ENCODE assay signal across 4 worm cellular contexts in the genomic region with DNA sequence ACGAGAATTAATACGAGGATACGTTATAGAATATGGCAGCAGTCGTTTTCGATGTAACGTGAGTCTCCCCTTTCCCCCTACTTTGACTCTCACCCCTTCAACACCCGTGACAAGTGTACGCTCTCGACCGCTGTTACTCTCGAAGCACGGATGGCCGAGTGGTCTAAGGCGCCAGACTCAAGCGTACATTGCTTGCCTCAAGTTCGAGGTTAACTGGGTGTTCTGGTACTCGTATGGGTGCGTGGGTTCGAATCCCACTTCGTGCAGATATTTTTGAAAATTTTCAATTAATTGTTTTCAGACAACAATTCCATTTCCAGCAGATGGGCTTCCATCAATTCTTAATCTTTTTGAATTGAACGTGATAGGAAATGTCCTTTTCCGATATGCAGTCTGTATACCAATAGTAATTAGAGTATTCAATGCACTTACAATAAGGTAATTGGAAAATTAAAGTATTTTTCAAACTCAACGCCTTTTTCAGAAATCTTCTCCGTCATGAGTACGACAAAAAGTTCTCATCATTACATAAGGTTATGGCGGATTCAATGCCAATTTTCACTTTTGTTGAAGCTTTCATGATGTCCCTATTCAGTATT.
TF ChIP-seq lines count a peak whose summit lies in the region.

No protein-coding gene starts in this region.

TF ChIP-seq in whole organism, L2 larva, 48 proteins besides CTCF, POLR2A, EP300 and RAD21 (continues in another document):
- TF ChIP-seq nhr-12 (tag; optimal IDR thresholded peaks at IDR 0.05; lab: Kevin White, UChicago) (no peak), ztf-1 (GFP tag; conservative IDR thresholded peaks at IDR 0.05; lab: Robert Waterston, UW) (no peak), nhr-6 (tag; optimal IDR thresholded peaks at IDR 0.05; lab: Kevin White, UChicago) (no peak), nhr-237 (tag; optimal IDR thresholded peaks at IDR 0.05; lab: Kevin White, UChicago) (no peak), zag-1 (tag; optimal IDR thresholded peaks at IDR 0.05; lab: Kevin White, UChicago) (no peak), ceh-82 (tag; optimal IDR thresholded peaks at IDR 0.05; lab: Kevin White, UChicago) (no peak), mbf-1 (tag; optimal IDR thresholded peaks at IDR 0.05; lab: Kevin White, UChicago) (no peak), Y55F3AM.14 (GFP tag; optimal IDR thresholded peaks at IDR 0.05; lab: Kevin White, UChicago) (peak; percentile 61), crh-2 (tag; optimal IDR thresholded peaks at IDR 0.05; lab: Kevin White, UChicago) (peak; percentile 51), ztf-4 (tag; optimal IDR thresholded peaks at IDR 0.05; lab: Kevin White, UChicago) (peak; percentile 47), sma-9 (GFP tag; optimal IDR thresholded peaks at IDR 0.05; lab: Kevin White, UChicago) (peak; percentile 66), sma-9 (tag; optimal IDR thresholded peaks at IDR 0.05; lab: Kevin White, UChicago) (no peak), mab-5 (tag; optimal IDR thresholded peaks at IDR 0.05; lab: Kevin White, UChicago) (no peak), nhr-23 (tag; optimal IDR thresholded peaks at IDR 0.05; lab: Kevin White, UChicago) (no peak), ZK546.5 (tag; optimal IDR thresholded peaks at IDR 0.05; lab: Kevin White, UChicago) (no peak), ama-1 (optimal IDR thresholded peaks at IDR 0.05; lab: Kevin White, UChicago) (no peak), lin-39 (tag; optimal IDR thresholded peaks at IDR 0.05; lab: Kevin White, UChicago) (no peak), unc-55 (GFP tag; optimal IDR thresholded peaks at IDR 0.05; lab: Kevin White, UChicago) (peak; percentile 59), nhr-21 (tag; optimal IDR thresholded peaks at IDR 0.05; lab: Kevin White, UChicago) (peak; percentile 82), alr-1 (tag; optimal IDR thresholded peaks at IDR 0.05; lab: Kevin White, UChicago) (no peak), unc-62 (GFP tag; optimal IDR thresholded peaks at IDR 0.05; lab: Kevin White, UChicago) (no peak), nhr-11 (tag; optimal IDR thresholded peaks at IDR 0.05; lab: Kevin White, UChicago) (no peak)

TF ChIP-seq in whole organism, L4 larva, 104 proteins besides CTCF, POLR2A, EP300 and RAD21 (continues in another document):
- TF ChIP-seq unc-62 (GFP tag; optimal IDR thresholded peaks at IDR 0.05 in 1 of 2; lab: Kevin White, UChicago) (no peak), unc-62 (tag; optimal IDR thresholded peaks at IDR 0.05; lab: Kevin White, UChicago) (no peak), attf-4 (tag; optimal IDR thresholded peaks at IDR 0.05; lab: Kevin White, UChicago) (no peak), gei-8 (GFP tag; optimal IDR thresholded peaks at IDR 0.05; lab: Kevin White, UChicago) (peak; percentile 97), madf-5 (GFP tag; IDR thresholded peaks at IDR 0.05; lab: Robert Waterston, UW) (peak; percentile 72 to 80; a peak in 2 of 4 replicates), zfp-3 (GFP tag; conservative IDR thresholded peaks at IDR 0.05; lab: Robert Waterston, UW) (0 out of 2 replicates have a peak, but pooled peaks have one; percentile 40), Y75B8A.6 (GFP tag; IDR thresholded peaks at IDR 0.05; lab: Robert Waterston, UW) (no peak; the same call in 1 of the 2 replicates), unc-39 (tag; optimal IDR thresholded peaks at IDR 0.05; lab: Kevin White, UChicago) (no peak), mxl-3 (GFP tag; optimal IDR thresholded peaks at IDR 0.05; lab: Kevin White, UChicago) (peak; percentile 70), Y105C5A.15 (GFP tag; IDR thresholded peaks at IDR 0.05; lab: Robert Waterston, UW) (peak; percentile 78; the same call in 1 of the 2 replicates), mdl-1 (tag; optimal IDR thresholded peaks at IDR 0.05; lab: Kevin White, UChicago) (peak in 1 of 2 experiments; percentile 39), nhr-6 (tag; optimal IDR thresholded peaks at IDR 0.05; lab: Kevin White, UChicago) (peak; percentile 41), snpc-1.2 (GFP tag; IDR thresholded peaks at IDR 0.05; lab: Robert Waterston, UW) (peak; percentile 69; the same call in 1 of the 2 replicates), nhr-11 (tag; optimal IDR thresholded peaks at IDR 0.05; lab: Kevin White, UChicago) (peak; percentile 52), saeg-2 (GFP tag; IDR thresholded peaks at IDR 0.05; lab: Robert Waterston, UW) (no peak), lin-15B (tag; optimal IDR thresholded peaks at IDR 0.05; lab: Kevin White, UChicago) (no peak), dmd-9 (GFP tag; IDR thresholded peaks at IDR 0.05; lab: Robert Waterston, UW) (peak; percentile 82), F49E8.2 (tag; optimal IDR thresholded peaks at IDR 0.05; lab: Kevin White, UChicago; ENCODE audit: borderline replicate concordance) (peak; percentile 2), nhr-48 (tag; optimal IDR thresholded peaks at IDR 0.05; lab: Kevin White, UChicago) (peak; percentile 49), hif-1 (tag; optimal IDR thresholded peaks at IDR 0.05; lab: Kevin White, UChicago) (peak in 1 of 2 experiments; percentile 31), aha-1 (tag; lab: Kevin White, UChicago) (peak; percentile 95)

TF ChIP-seq in whole organism, late embryonic, 69 proteins besides CTCF, POLR2A, EP300 and RAD21 (continues in another document):
- TF ChIP-seq hlh-8 (tag; optimal IDR thresholded peaks at IDR 0.05; lab: Kevin White, UChicago) (peak; percentile 60), ceh-18 (tag; optimal IDR thresholded peaks at IDR 0.05; lab: Kevin White, UChicago) (peak; percentile 57), ama-1 (optimal IDR thresholded peaks at IDR 0.05; lab: Kevin White, UChicago) (no peak), fax-1 (tag; optimal IDR thresholded peaks at IDR 0.05; lab: Kevin White, UChicago) (peak; percentile 69), zip-5 (tag; optimal IDR thresholded peaks at IDR 0.05; lab: Kevin White, UChicago) (peak; percentile 58), T23F11.4 (GFP tag; optimal IDR thresholded peaks at IDR 0.05; lab: Kevin White, UChicago) (peak; percentile 60), ttx-3 (tag; optimal IDR thresholded peaks at IDR 0.05; lab: Kevin White, UChicago) (peak; percentile 66), sox-2 (GFP tag; IDR thresholded peaks at IDR 0.05; lab: Robert Waterston, UW) (peak; percentile 71), ceh-19 (GFP tag; optimal IDR thresholded peaks at IDR 0.05; lab: Kevin White, UChicago) (peak; percentile 78), hlh-6 (tag; optimal IDR thresholded peaks at IDR 0.05; lab: Kevin White, UChicago) (peak; percentile 88), F13H6.1 (tag; optimal IDR thresholded peaks at IDR 0.05; lab: Kevin White, UChicago) (no peak), sdc-2 (tag; optimal IDR thresholded peaks at IDR 0.05; lab: Kevin White, UChicago) (peak; percentile 71), hlh-15 (tag; optimal IDR thresholded peaks at IDR 0.05; lab: Kevin White, UChicago) (peak; percentile 58), ceh-2 (tag; optimal IDR thresholded peaks at IDR 0.05; lab: Kevin White, UChicago) (peak; percentile 73), unc-3 (GFP tag; conservative IDR thresholded peaks at IDR 0.05; lab: Robert Waterston, UW) (no peak; the same call in 1 of the 2 replicates), unc-3 (tag; optimal IDR thresholded peaks at IDR 0.05; lab: Kevin White, UChicago) (peak; percentile 59), gmeb-2 (tag; optimal IDR thresholded peaks at IDR 0.05; lab: Kevin White, UChicago) (peak; percentile 76), ceh-22 (tag; optimal IDR thresholded peaks at IDR 0.05; lab: Kevin White, UChicago) (no peak), ceh-9 (tag; optimal IDR thresholded peaks at IDR 0.05; lab: Kevin White, UChicago) (no peak), ets-4 (tag; optimal IDR thresholded peaks at IDR 0.05; lab: Kevin White, UChicago) (no peak), elt-4 (tag; optimal IDR thresholded peaks at IDR 0.05; lab: Kevin White, UChicago) (no peak), nhr-11 (tag; optimal IDR thresholded peaks at IDR 0.05; lab: Kevin White, UChicago) (no peak), ceh-14 (tag; optimal IDR thresholded peaks at IDR 0.05; lab: Kevin White, UChicago) (peak; percentile 23), elt-2 (tag; optimal IDR thresholded peaks at IDR 0.05; lab: Kevin White, UChicago) (peak; percentile 70)

TF ChIP-seq in whole organism, mixed stage, embryonic, 35 proteins besides CTCF, POLR2A, EP300 and RAD21 (continues in another document):
- TF ChIP-seq ces-1 (GFP tag; optimal IDR thresholded peaks at IDR 0.05; lab: Kevin White, UChicago) = peak; percentile 39
- TF ChIP-seq nhr-28 (tag; optimal IDR thresholded peaks at IDR 0.05; lab: Kevin White, UChicago) = no peak
- no peak for TF ChIP-seq nhr-2 (tag; optimal IDR thresholded peaks at IDR 0.05; lab: Kevin White, UChicago)
- peak; percentile 12 for TF ChIP-seq hlh-1 (tag; optimal IDR thresholded peaks at IDR 0.05; lab: Kevin White, UChicago)
- TF ChIP-seq lin-32 (GFP tag; optimal IDR thresholded peaks at IDR 0.05; lab: Kevin White, UChicago) = peak; percentile 76
- peak; percentile 50 for TF ChIP-seq pha-4 (tag; optimal IDR thresholded peaks at IDR 0.05; lab: Kevin White, UChicago)
- TF ChIP-seq nhr-12 (tag; optimal IDR thresholded peaks at IDR 0.05; lab: Kevin White, UChicago) = peak; percentile 63
- TF ChIP-seq snpc-4 (tag; optimal IDR thresholded peaks at IDR 0.05; lab: Kevin White, UChicago) = no peak
- peak; percentile 74 for TF ChIP-seq unc-120 (tag; optimal IDR thresholded peaks at IDR 0.05; lab: Kevin White, UChicago; ENCODE audit: poor library complexity, severe bottlenecking)
- TF ChIP-seq lin-13 (tag; optimal IDR thresholded peaks at IDR 0.05; lab: Kevin White, UChicago) = peak; percentile 51
- no peak for TF ChIP-seq lsy-2 (tag; optimal IDR thresholded peaks at IDR 0.05; lab: Kevin White, UChicago)
- peak; percentile 34 for TF ChIP-seq mep-1 (tag; optimal IDR thresholded peaks at IDR 0.05; lab: Kevin White, UChicago)
- TF ChIP-seq blmp-1 (tag; optimal IDR thresholded peaks at IDR 0.05; lab: Kevin White, UChicago) = no peak
- TF ChIP-seq ceh-39 (tag; optimal IDR thresholded peaks at IDR 0.05; lab: Kevin White, UChicago) = no peak
- TF ChIP-seq sptf-1 (tag; optimal IDR thresholded peaks at IDR 0.05; lab: Kevin White, UChicago) = peak; percentile 88
- peak; percentile 95 for TF ChIP-seq ceh-83 (GFP tag; optimal IDR thresholded peaks at IDR 0.05; lab: Kevin White, UChicago)
- peak; percentile 91 for TF ChIP-seq cnd-1 (tag; optimal IDR thresholded peaks at IDR 0.05; lab: Kevin White, UChicago)
- peak; percentile 91 for TF ChIP-seq sem-2 (GFP tag; optimal IDR thresholded peaks at IDR 0.05; lab: Kevin White, UChicago)
- TF ChIP-seq tbx-8 (GFP tag; optimal IDR thresholded peaks at IDR 0.05; lab: Kevin White, UChicago) = peak; percentile 55
- TF ChIP-seq M03D4.4 (tag; optimal IDR thresholded peaks at IDR 0.05; lab: Kevin White, UChicago) = peak; percentile 89
- peak; percentile 59 for TF ChIP-seq bed-3 (GFP tag; optimal IDR thresholded peaks at IDR 0.05; lab: Kevin White, UChicago)
- TF ChIP-seq flh-1 (GFP tag; optimal IDR thresholded peaks at IDR 0.05; lab: Kevin White, UChicago) = peak; percentile 66
- peak; percentile 77 for TF ChIP-seq ceh-43 (GFP tag; optimal IDR thresholded peaks at IDR 0.05; lab: Kevin White, UChicago)
- no peak for TF ChIP-seq elt-1 (tag; optimal IDR thresholded peaks at IDR 0.05; lab: Kevin White, UChicago; ENCODE audit: borderline replicate concordance, insufficient read depth)
- TF ChIP-seq mls-2 (tag; optimal IDR thresholded peaks at IDR 0.05; lab: Kevin White, UChicago) = peak; percentile 91
- TF ChIP-seq nhr-237 (tag; optimal IDR thresholded peaks at IDR 0.05; lab: Kevin White, UChicago) = no peak
